Worm (Caenorhabditis elegans): ENCODE measurements around the gene M106.8.

DNA sequence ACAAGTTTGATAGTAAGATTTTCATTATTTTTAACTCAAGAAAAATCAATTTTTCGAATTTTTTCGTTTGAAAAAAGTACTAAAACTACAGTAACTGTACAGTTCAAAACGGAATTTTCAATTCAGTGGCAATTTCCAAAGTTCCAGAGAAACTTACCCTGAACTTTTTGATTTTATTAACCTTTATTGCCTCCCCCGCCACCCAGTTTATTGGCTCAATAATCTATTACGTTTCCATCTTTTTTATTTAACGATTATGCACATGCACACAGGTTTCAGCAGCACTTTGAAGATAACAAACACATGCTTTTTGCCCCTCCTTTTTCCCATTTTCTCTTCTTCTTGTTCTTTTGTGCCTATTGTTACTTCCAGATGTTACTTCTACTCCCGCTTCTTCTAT is 37.2 kb upstream of the M106.8 start, which contains the start of gene lurp-1:
- no peak for TF ChIP-seq unc-62 (GFP tag; optimal IDR thresholded peaks at IDR 0.05)
- no peak for TF ChIP-seq snpc-4 (tag; optimal IDR thresholded peaks at IDR 0.05)
- TF ChIP-seq sox-4 (tag; optimal IDR thresholded peaks at IDR 0.05) = no peak
- no peak for TF ChIP-seq pqm-1 (tag; optimal IDR thresholded peaks at IDR 0.05)
- TF ChIP-seq ceh-82 (tag; optimal IDR thresholded peaks at IDR 0.05) = no peak
- TF ChIP-seq ztf-4 (tag; optimal IDR thresholded peaks at IDR 0.05) = no peak
- TF ChIP-seq nhr-76 (tag; optimal IDR thresholded peaks at IDR 0.05) = no peak

Measured in whole organism, L1 larva.